Fruit fly (Drosophila melanogaster): ENCODE results near the gene okr.

dm6 chr2L:2939698-2940097 lies 52.9 kb downstream of the okr start:
- TF ChIP-seq CG8478 (optimal IDR thresholded peaks at IDR 0.05): no peak
- TF ChIP-seq CTCF (optimal IDR thresholded peaks at IDR 0.05): no peak

Measured in S2 (cell line).